Worm (Caenorhabditis elegans) whole organism, young adult: ENCODE results near the gene cpna-2.
A peak's percentile ranks its signal among the peaks of the same experiment; 100 is the strongest.

Experiments
- B0035.1 ChIP-seq: sonication (generic microtip); optimal IDR thresholded peaks from 2 replicates; lab custom pipeline; 2016; ENCODE audit warnings: missing genetic modification characterization, mild to moderate bottlenecking, missing compliant biosample characterization, missing genotype, missing genetic modification reagents
- C17E4.6 ChIP-seq: fragments of 200-800 bp; sonication (Bioruptor generic); IDR thresholded peaks from 2 replicates; pipeline ENCODE4 v1.3.6; 2022; ENCODE audit warnings: missing genetic modification reagents, missing genetic modification characterization, missing compliant biosample characterization
- D2030.7 ChIP-seq: fragments of 200-800 bp; sonication (Bioruptor generic); IDR thresholded peaks from 2 replicates; pipeline ENCODE4 v1.3.6; 2022; ENCODE audit warnings: missing genetic modification reagents, missing genetic modification characterization, missing compliant biosample characterization
- F23B12.7 ChIP-seq: sonication (generic microtip); optimal IDR thresholded peaks from 2 replicates; lab custom pipeline; 2017; ENCODE audit warnings: missing genetic modification characterization, mild to moderate bottlenecking, missing compliant biosample characterization, antibody characterized with exemption, moderate library complexity; ENCODE audit not compliant: insufficient read depth
- F37B4.10 ChIP-seq: fragments of 200-800 bp; sonication (Bioruptor generic); IDR thresholded peaks from 2 replicates; pipeline ENCODE4 v1.3.6; 2022; ENCODE audit warnings: missing genetic modification characterization, missing compliant biosample characterization
- F49E8.2 ChIP-seq: sonication (generic microtip); optimal IDR thresholded peaks from 3 replicates; lab custom pipeline; 2017; ENCODE audit warnings: missing genetic modification characterization, mild to moderate bottlenecking, missing compliant biosample characterization, antibody characterized with exemption, moderate library complexity; ENCODE audit not compliant: insufficient read depth
- F52B5.7 ChIP-seq: sonication (generic microtip); optimal IDR thresholded peaks from 2 replicates; lab custom pipeline; 2016; ENCODE audit warnings: mild to moderate bottlenecking, missing genetic modification characterization, missing compliant biosample characterization
- F55B11.4 ChIP-seq: sonication (generic microtip); optimal IDR thresholded peaks from 2 replicates; lab custom pipeline; 2016; ENCODE audit warnings: missing compliant biosample characterization, missing genetic modification characterization, borderline replicate concordance; ENCODE audit not compliant: insufficient read depth
- F57A8.1 ChIP-seq: fragments of 200-800 bp; sonication (Bioruptor generic); optimal IDR thresholded peaks from 2 replicates; lab custom pipeline; 2018; ENCODE audit warnings: mild to moderate bottlenecking, missing genetic modification characterization, moderate library complexity, missing compliant biosample characterization
- K12H6.12 ChIP-seq: fragments of 200-800 bp; sonication (Bioruptor generic); optimal IDR thresholded peaks from 2 replicates; lab custom pipeline; 2018; ENCODE audit warnings: mild to moderate bottlenecking, missing genetic modification characterization, missing compliant biosample characterization
- Y53G8AR.9 ChIP-seq: fragments of 200-800 bp; sonication (Bioruptor generic); conservative IDR thresholded peaks from 2 replicates; pipeline ENCODE4 v1.3.6; 2022; ENCODE audit warnings: missing genetic modification reagents, missing genetic modification characterization, missing compliant biosample characterization
- Y95B8A.8 ChIP-seq: fragments of 200-800 bp; sonication (Bioruptor generic); IDR thresholded peaks from 2 replicates; pipeline ENCODE4 v1.3.6; 2022; ENCODE audit warnings: missing genetic modification reagents, missing genetic modification characterization, missing compliant biosample characterization
- ama-1 ChIP-seq, 3 experiments: fragments of 150-350 bp in 1 of 3; sonication (generic microtip) in 2 of 3; optimal IDR thresholded peaks; 2 replicates each; lab custom pipeline; 2014 to 2018; ENCODE audit warnings: missing biosample characterization in 2 of 3, missing genetic modification characterization in 2 of 3, missing genetic modification reagents in 2 of 3
- atf-7 ChIP-seq: sonication (generic microtip); optimal IDR thresholded peaks from 2 replicates; lab custom pipeline; 2017; ENCODE audit warnings: mild to moderate bottlenecking, missing genetic modification characterization, missing compliant biosample characterization
- cebp-2 ChIP-seq: fragments of 200-800 bp; sonication (Bioruptor generic); IDR thresholded peaks from 2 replicates; pipeline ENCODE4 v1.3.6; 2022; ENCODE audit warnings: missing genetic modification characterization, missing compliant biosample characterization
- ceh-100 ChIP-seq: fragments of 200-800 bp; sonication (Bioruptor generic); IDR thresholded peaks from 2 replicates; pipeline ENCODE4 v1.3.6; 2022; ENCODE audit warnings: missing genetic modification reagents, missing genetic modification characterization, missing compliant biosample characterization
- ceh-79 ChIP-seq: sonication (generic microtip); optimal IDR thresholded peaks from 2 replicates; lab custom pipeline; 2017; ENCODE audit warnings: mild to moderate bottlenecking, missing genetic modification characterization, missing compliant biosample characterization
- ceh-91 ChIP-seq: fragments of 200-800 bp; sonication (Bioruptor generic); IDR thresholded peaks from 2 replicates; pipeline ENCODE4 v1.3.6; 2022; ENCODE audit warnings: missing genetic modification reagents, missing genetic modification characterization, missing compliant biosample characterization
- chd-7 ChIP-seq: sonication (generic microtip); optimal IDR thresholded peaks from 2 replicates; lab custom pipeline; 2016; ENCODE audit warnings: mild to moderate bottlenecking, missing genetic modification characterization, moderate library complexity, missing compliant biosample characterization
- dox-1 ChIP-seq: fragments of 200-800 bp; sonication (Bioruptor generic); IDR thresholded peaks from 2 replicates; pipeline ENCODE4 v1.3.6; 2022; ENCODE audit warnings: missing genetic modification reagents, missing genetic modification characterization, missing compliant biosample characterization
- efl-1 ChIP-seq: fragments of 150-350 bp; optimal IDR thresholded peaks from 2 replicates; lab custom pipeline; 2014; ENCODE audit warnings: missing biosample characterization, missing genetic modification reagents, missing genetic modification characterization
- egl-44 ChIP-seq: fragments of 200-800 bp; sonication (Bioruptor generic); IDR thresholded peaks from 2 replicates; pipeline ENCODE4 v1.3.6; 2022; ENCODE audit warnings: missing genetic modification reagents, missing genetic modification characterization, missing compliant biosample characterization
- ets-4 ChIP-seq: fragments of 200-800 bp; sonication (Bioruptor generic); optimal IDR thresholded peaks from 2 replicates; lab custom pipeline; 2018; ENCODE audit warnings: mild to moderate bottlenecking, missing genetic modification characterization, missing compliant biosample characterization
- fkh-3 ChIP-seq: sonication (generic microtip); optimal IDR thresholded peaks from 2 replicates; lab custom pipeline; 2016; ENCODE audit warnings: mild to moderate bottlenecking, missing genetic modification characterization, missing compliant biosample characterization
- hmg-1.2 ChIP-seq: fragments of 200-800 bp; sonication (Bioruptor generic); IDR thresholded peaks from 2 replicates; pipeline ENCODE4 v1.3.6; 2022; ENCODE audit warnings: missing genetic modification reagents, missing genetic modification characterization, missing compliant biosample characterization
- lin-35 ChIP-seq, 3 experiments: fragments of 150-350 bp in 2 of 3; sonication (generic microtip) in 1 of 3; optimal IDR thresholded peaks; 2 replicates each; lab custom pipeline; 2014 to 2018; ENCODE audit warnings: missing biosample characterization in 3 of 3, missing genetic modification characterization in 3 of 3, missing genetic modification reagents in 3 of 3
- lin-40 ChIP-seq: sonication (generic microtip); optimal IDR thresholded peaks from 2 replicates; lab custom pipeline; 2016; ENCODE audit warnings: missing genetic modification characterization, mild to moderate bottlenecking, missing compliant biosample characterization, missing genotype, missing genetic modification reagents
- lir-1 ChIP-seq: fragments of 200-800 bp; sonication (Bioruptor generic); conservative IDR thresholded peaks from 2 replicates; pipeline ENCODE4 v1.3.6; 2022; ENCODE audit warnings: missing genetic modification reagents, missing genetic modification characterization, missing compliant biosample characterization
- lsl-1 ChIP-seq: fragments of 200-800 bp; sonication (Bioruptor generic); optimal IDR thresholded peaks from 2 replicates; lab custom pipeline; 2018; ENCODE audit warnings: mild to moderate bottlenecking, missing genetic modification characterization, moderate library complexity, missing compliant biosample characterization
- madf-10 ChIP-seq: sonication (generic microtip); optimal IDR thresholded peaks from 2 replicates; lab custom pipeline; 2016; ENCODE audit warnings: mild to moderate bottlenecking, missing genetic modification characterization, missing compliant biosample characterization
- madf-3 ChIP-seq: fragments of 200-800 bp; sonication (Bioruptor generic); IDR thresholded peaks from 2 replicates; pipeline ENCODE4 v1.3.6; 2022; ENCODE audit warnings: missing genetic modification reagents, missing genetic modification characterization, missing compliant biosample characterization
- madf-6 ChIP-seq: fragments of 200-800 bp; sonication (Bioruptor generic); IDR thresholded peaks from 2 replicates; pipeline ENCODE4 v1.3.6; 2022; ENCODE audit warnings: missing genetic modification reagents, missing genetic modification characterization, missing compliant biosample characterization
- mcd-1 ChIP-seq: fragments of 200-800 bp; sonication (Bioruptor generic); IDR thresholded peaks from 2 replicates; pipeline ENCODE4 v1.3.6; 2022; ENCODE audit warnings: missing genetic modification reagents, missing genetic modification characterization, missing compliant biosample characterization
- nfya-1 ChIP-seq: sonication (generic microtip); optimal IDR thresholded peaks from 2 replicates; lab custom pipeline; 2017; ENCODE audit warnings: antibody characterized with exemption, missing compliant biosample characterization, missing genetic modification characterization, borderline replicate concordance; ENCODE audit not compliant: insufficient read depth
- nhr-120 ChIP-seq: fragments of 200-800 bp; sonication (Bioruptor generic); IDR thresholded peaks from 2 replicates; pipeline ENCODE4 v1.3.6; 2022; ENCODE audit warnings: missing genetic modification characterization, missing compliant biosample characterization
- pbrm-1 ChIP-seq: fragments of 200-800 bp; sonication (Bioruptor generic); IDR thresholded peaks from 2 replicates; pipeline ENCODE4 v1.3.6; 2022; ENCODE audit warnings: missing genetic modification reagents, missing genetic modification characterization, missing compliant biosample characterization
- somi-1 ChIP-seq: fragments of 200-800 bp; sonication (Bioruptor generic); optimal IDR thresholded peaks from 2 replicates; lab custom pipeline; 2018; ENCODE audit warnings: mild to moderate bottlenecking, missing genetic modification characterization, missing compliant biosample characterization
- tbx-9 ChIP-seq: sonication (generic microtip); optimal IDR thresholded peaks from 2 replicates; lab custom pipeline; 2016; ENCODE audit warnings: borderline replicate concordance, missing genetic modification characterization, inconsistent platforms, missing compliant biosample characterization
- ztf-26 ChIP-seq: sonication (generic microtip); optimal IDR thresholded peaks from 2 replicates; lab custom pipeline; 2017; ENCODE audit warnings: missing genetic modification characterization, missing compliant biosample characterization
- ztf-28 ChIP-seq: fragments of 200-800 bp; sonication (Bioruptor generic); IDR thresholded peaks from 2 replicates; pipeline ENCODE4 v1.3.6; 2022; ENCODE audit warnings: missing genetic modification reagents, missing genetic modification characterization, missing compliant biosample characterization
- ztf-6 ChIP-seq: fragments of 200-800 bp; sonication (Bioruptor generic); IDR thresholded peaks from 2 replicates; pipeline ENCODE4 v1.3.6; 2022; ENCODE audit warnings: missing genetic modification reagents, missing genetic modification characterization, missing compliant biosample characterization

The cpna-2 gene

DNA sequence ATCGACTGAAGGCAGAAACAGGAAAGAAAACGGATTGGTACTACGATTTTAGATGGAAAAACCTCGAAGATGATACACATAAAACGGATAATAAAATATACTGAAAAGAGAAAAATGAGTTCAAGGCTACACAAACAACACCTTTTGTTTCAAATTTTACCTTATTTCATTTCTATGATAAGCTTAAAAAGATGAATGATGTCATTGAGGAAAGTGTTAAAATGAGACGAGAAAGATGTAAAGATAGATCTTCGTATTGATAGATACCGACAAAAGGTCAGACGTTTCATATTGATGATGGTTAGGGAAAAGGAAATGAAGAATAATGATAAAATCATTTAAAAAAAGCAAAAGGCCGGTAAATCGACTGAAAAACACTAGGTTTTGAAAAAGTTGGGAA is 64.9 kb downstream of the cpna-2 start:
- TF ChIP-seq D2030.7 (GFP tag; lab: Robert Waterston, UW) (no peak), F49E8.2 (tag; lab: Kevin White, UChicago) (no peak), F23B12.7 (tag; lab: Kevin White, UChicago) (no peak), tbx-9 (tag; lab: Kevin White, UChicago) (no peak), F52B5.7 (tag; lab: Kevin White, UChicago) (no peak), ceh-91 (GFP tag; lab: Robert Waterston, UW) (no peak), F55B11.4 (no peak), egl-44 (GFP tag; lab: Robert Waterston, UW) (no peak), madf-6 (GFP tag; lab: Robert Waterston, UW) (no peak), K12H6.12 (tag; lab: Kevin White, UChicago) (no peak), lin-35 (GFP tag; optimal IDR thresholded peaks at IDR 0.05; lab: Kevin White, UChicago) (no peak), hmg-1.2 (GFP tag; lab: Robert Waterston, UW) (no peak), C17E4.6 (GFP tag; lab: Robert Waterston, UW) (no peak), ceh-79 (tag; lab: Kevin White, UChicago) (no peak)
- TF ChIP-seq, all 124 proteins: peak for 0

DNA sequence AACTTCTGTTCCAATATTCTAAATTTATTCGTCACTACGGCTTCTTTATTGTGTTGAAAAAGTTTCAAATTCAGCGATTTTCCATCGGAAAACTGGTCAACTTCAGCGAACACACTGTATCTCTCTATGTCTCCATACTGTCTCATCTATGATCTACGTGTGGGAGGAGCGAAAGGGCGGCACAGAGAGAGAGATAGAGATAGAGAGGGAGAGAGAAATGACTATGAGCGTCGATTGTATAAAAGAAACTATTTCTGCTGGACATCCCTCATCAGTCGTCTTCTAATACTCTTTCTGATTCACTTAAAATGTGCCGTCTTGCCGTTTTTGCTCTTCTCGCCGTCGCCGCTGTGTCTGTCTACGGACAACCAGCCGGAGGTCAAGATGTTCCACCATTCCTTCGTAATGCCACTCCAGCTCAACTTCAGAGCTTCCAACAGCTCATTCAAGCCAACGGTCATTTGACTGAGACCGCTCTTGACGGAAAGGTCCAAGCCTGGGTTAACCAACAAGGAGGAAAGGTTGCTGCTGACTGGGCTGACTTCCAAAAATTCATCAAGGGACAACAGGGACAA is 65.7 kb downstream of the cpna-2 start, which contains the start of gene srlf-1:
TSS of gene srlf-1 (plus strand) at position 268 of the 575 bp plus-strand sequence.
- TF ChIP-seq lir-1 (GFP tag; lab: Robert Waterston, UW) (no peak), ztf-6 (GFP tag; lab: Robert Waterston, UW) (no peak), F23B12.7 (tag; lab: Kevin White, UChicago) (no peak), K12H6.12 (tag; lab: Kevin White, UChicago) (no peak), nhr-120 (GFP tag; lab: Robert Waterston, UW) (no peak), chd-7 (tag; lab: Kevin White, UChicago) (no peak), Y53G8AR.9 (GFP tag; lab: Robert Waterston, UW) (no peak), nfya-1 (no peak), F57A8.1 (GFP tag; lab: Kevin White, UChicago) (no peak), ets-4 (no peak), F37B4.10 (0 out of 2 replicates have a peak, but pooled peaks have one; percentile 18), lsl-1 (GFP tag; lab: Kevin White, UChicago) (no peak), madf-3 (no peak), hmg-1.2 (GFP tag; lab: Robert Waterston, UW) (no peak), lin-40 (tag; lab: Kevin White, UChicago) (peak; percentile 11), atf-7 (no peak), ztf-28 (no peak), cebp-2 (GFP tag; lab: Robert Waterston, UW) (no peak), somi-1 (GFP tag; lab: Kevin White, UChicago) (no peak), pbrm-1 (no peak), B0035.1 (tag; lab: Kevin White, UChicago) (no peak), ama-1 (optimal IDR thresholded peaks at IDR 0.05; lab: Kevin White, UChicago) (peak; percentile 43), ama-1 (GFP tag; optimal IDR thresholded peaks at IDR 0.05; lab: Kevin White, UChicago) (no peak), mcd-1 (GFP tag; lab: Robert Waterston, UW) (0 out of 2 replicates have a peak, but pooled peaks have one; percentile 8), ceh-100 (no peak), dox-1 (GFP tag; lab: Robert Waterston, UW) (no peak), Y95B8A.8 (GFP tag; lab: Robert Waterston, UW) (no peak), ztf-26 (tag; lab: Kevin White, UChicago) (peak; percentile 42), madf-10 (no peak), efl-1 (no peak), fkh-3 (tag; lab: Kevin White, UChicago) (no peak)
